Fruit fly (Drosophila melanogaster): ENCODE measurements around the gene CG5445.

Gene CG5445

dm6 chrX:17294169-17294833 is 12.0 kb downstream of the CG5445 start:
- TF ChIP-seq rn (GFP tag; IDR thresholded peaks at IDR 0.05) (no peak), Pif1A (GFP tag; optimal IDR thresholded peaks at IDR 0.05) (no peak)

dm6 chrX:17294979-17295378 is 12.7 kb downstream of the CG5445 start:
- TF ChIP-seq Pif1B (GFP tag; optimal IDR thresholded peaks at IDR 0.05) (no peak), CG4496 (GFP tag; IDR thresholded peaks at IDR 0.05) (peak; percentile 71), Snoo (tag; optimal IDR thresholded peaks at IDR 0.05) (no peak), CG8301 (tag; optimal IDR thresholded peaks at IDR 0.05) (no peak), fd96Ca (GFP tag; IDR thresholded peaks at IDR 0.05) (0 out of 3 replicates have a peak, but pooled peaks have one; percentile 17), CG12605 (GFP tag; IDR thresholded peaks at IDR 0.05) (no peak), D1 (tag; optimal IDR thresholded peaks at IDR 0.05) (no peak), gl (tag; optimal IDR thresholded peaks at IDR 0.05) (no peak), CG9948 (tag; optimal IDR thresholded peaks at IDR 0.05) (no peak), CG13204 (GFP tag; optimal IDR thresholded peaks at IDR 0.05) (no peak), Ets98B (GFP tag; IDR thresholded peaks at IDR 0.05) (peak; percentile 31; the same call in 1 of the 2 replicates), CG34367 (tag; optimal IDR thresholded peaks at IDR 0.05) (no peak), CG15710 (tag; optimal IDR thresholded peaks at IDR 0.05) (no peak), CG8159 (tag; optimal IDR thresholded peaks at IDR 0.05) (no peak), Pif1A (GFP tag; optimal IDR thresholded peaks at IDR 0.05) (no peak), rn (GFP tag; IDR thresholded peaks at IDR 0.05) (no peak), CG10348 (GFP tag; IDR thresholded peaks at IDR 0.05) (no peak)

dm6 chrX:17296283-17297069 is 14.2 kb downstream of the CG5445 start:
- TF ChIP-seq CG17806 (tag; optimal IDR thresholded peaks at IDR 0.05) (no peak), CG10348 (GFP tag; IDR thresholded peaks at IDR 0.05) (no peak), fd96Ca (GFP tag; IDR thresholded peaks at IDR 0.05) (no peak), CG12605 (GFP tag; IDR thresholded peaks at IDR 0.05) (no peak), rn (GFP tag; IDR thresholded peaks at IDR 0.05) (no peak), CG8159 (tag; optimal IDR thresholded peaks at IDR 0.05) (no peak), CG13204 (GFP tag; optimal IDR thresholded peaks at IDR 0.05) (no peak), Pif1A (GFP tag; optimal IDR thresholded peaks at IDR 0.05) (no peak), CG9948 (tag; optimal IDR thresholded peaks at IDR 0.05) (no peak), CG34367 (tag; optimal IDR thresholded peaks at IDR 0.05) (no peak), Ets98B (GFP tag; IDR thresholded peaks at IDR 0.05) (peak; percentile 8; the same call in 1 of the 2 replicates), EcR (GFP tag; optimal IDR thresholded peaks at IDR 0.05) (peak; percentile 60)

dm6 chrX:17297070-17297689 is 14.9 kb downstream of the CG5445 start:
- peak; percentile 80 for TF ChIP-seq CG4496 (GFP tag; IDR thresholded peaks at IDR 0.05)
- TF ChIP-seq CG8301 (tag; optimal IDR thresholded peaks at IDR 0.05) = peak; percentile 71
- peak; percentile 57 for TF ChIP-seq CG8159 (tag; optimal IDR thresholded peaks at IDR 0.05)
- no peak for TF ChIP-seq CG13204 (GFP tag; optimal IDR thresholded peaks at IDR 0.05)
- TF ChIP-seq CG34367 (tag; optimal IDR thresholded peaks at IDR 0.05) = peak; percentile 54
- peak; percentile 82 for TF ChIP-seq Snoo (tag; optimal IDR thresholded peaks at IDR 0.05)
- TF ChIP-seq CG12605 (GFP tag; IDR thresholded peaks at IDR 0.05) = peak; percentile 47; the same call in 1 of the 2 replicates
- TF ChIP-seq Pif1B (GFP tag; optimal IDR thresholded peaks at IDR 0.05) = peak; percentile 79
- TF ChIP-seq Ets98B (GFP tag; IDR thresholded peaks at IDR 0.05) = peak; percentile 25
- TF ChIP-seq CG10348 (GFP tag; IDR thresholded peaks at IDR 0.05) = peak; percentile 39; the same call in 1 of the 2 replicates
- peak; percentile 62 for TF ChIP-seq CG9948 (tag; optimal IDR thresholded peaks at IDR 0.05)
- TF ChIP-seq fd96Ca (GFP tag; IDR thresholded peaks at IDR 0.05) = peak; percentile 87
- TF ChIP-seq gl (tag; optimal IDR thresholded peaks at IDR 0.05) = no peak
- peak; percentile 55 for TF ChIP-seq CG15710 (tag; optimal IDR thresholded peaks at IDR 0.05)
- peak; percentile 52; the same call in 1 of the 2 replicates for TF ChIP-seq rn (GFP tag; IDR thresholded peaks at IDR 0.05)
- peak; percentile 45 for TF ChIP-seq CG17806 (tag; optimal IDR thresholded peaks at IDR 0.05)
- TF ChIP-seq Pif1A (GFP tag; optimal IDR thresholded peaks at IDR 0.05) = peak; percentile 84
- TF ChIP-seq EcR (GFP tag; optimal IDR thresholded peaks at IDR 0.05) = no peak
- peak; percentile 74 for TF ChIP-seq CG32121 (GFP tag; IDR thresholded peaks at IDR 0.05)
- TF ChIP-seq CG14655 (GFP tag; optimal IDR thresholded peaks at IDR 0.05) = peak; percentile 73
- peak; percentile 50 for TF ChIP-seq D1 (tag; optimal IDR thresholded peaks at IDR 0.05)

- TF ChIP-seq Ets98B (GFP tag; IDR thresholded peaks at IDR 0.05) = peak; percentile 74
- TF ChIP-seq CG34367 (tag; optimal IDR thresholded peaks at IDR 0.05) = peak; percentile 50
- no peak for TF ChIP-seq D1 (tag; optimal IDR thresholded peaks at IDR 0.05)
- TF ChIP-seq Pif1B (GFP tag; optimal IDR thresholded peaks at IDR 0.05) = no peak
- no peak for TF ChIP-seq rn (GFP tag; IDR thresholded peaks at IDR 0.05)
- no peak for TF ChIP-seq gl (tag; optimal IDR thresholded peaks at IDR 0.05)
- TF ChIP-seq Pif1A (GFP tag; optimal IDR thresholded peaks at IDR 0.05) = peak; percentile 31
- TF ChIP-seq CG13204 (GFP tag; optimal IDR thresholded peaks at IDR 0.05) = no peak
- TF ChIP-seq fd96Ca (GFP tag; IDR thresholded peaks at IDR 0.05) = peak; percentile 75
- TF ChIP-seq EcR (GFP tag; optimal IDR thresholded peaks at IDR 0.05) = no peak
- TF ChIP-seq CG15710 (tag; optimal IDR thresholded peaks at IDR 0.05) = peak; percentile 34
- TF ChIP-seq CG4496 (GFP tag; IDR thresholded peaks at IDR 0.05) = peak; percentile 89
- TF ChIP-seq CG14655 (GFP tag; optimal IDR thresholded peaks at IDR 0.05) = peak; percentile 33
- peak; percentile 54; the same call in 1 of the 2 replicates for TF ChIP-seq CG12605 (GFP tag; IDR thresholded peaks at IDR 0.05)
- peak; percentile 41 for TF ChIP-seq CG8301 (tag; optimal IDR thresholded peaks at IDR 0.05)
- peak; percentile 79 for TF ChIP-seq CG32121 (GFP tag; IDR thresholded peaks at IDR 0.05)
- peak; percentile 41 for TF ChIP-seq CG9948 (tag; optimal IDR thresholded peaks at IDR 0.05)
- TF ChIP-seq CG8159 (tag; optimal IDR thresholded peaks at IDR 0.05) = peak; percentile 27
- no peak for TF ChIP-seq CG10348 (GFP tag; IDR thresholded peaks at IDR 0.05)
- TF ChIP-seq CG17806 (tag; optimal IDR thresholded peaks at IDR 0.05) = peak; percentile 40
- TF ChIP-seq Snoo (tag; optimal IDR thresholded peaks at IDR 0.05) = no peak
Observed at dm6 chrX:17297924-17298591, 15.8 kb downstream of the CG5445 start.

All from whole organism, pupa.